Fruit fly (Drosophila melanogaster) whole organism, embryonic: Measurements from ENCODE around the gene na.
A peak's percentile ranks its signal among the peaks of the same experiment; 100 is the strongest.

Experiments
- Adf1 ChIP-seq: fragments of 200-800 bp; sonication (Bioruptor generic); IDR thresholded peaks from 2 replicates; pipeline ENCODE4 v1.3.6; 2022; ENCODE audit warnings: missing biosample characterization, missing genetic modification characterization
- CG12071 ChIP-seq: fragments of 200-800 bp; sonication (Bioruptor generic); optimal IDR thresholded peaks from 3 replicates; lab custom pipeline; 2018; ENCODE audit warnings: missing biosample characterization, mild to moderate bottlenecking, missing genetic modification characterization
- CG12155 ChIP-seq: fragments of 200-800 bp; sonication (Bioruptor generic); optimal IDR thresholded peaks from 3 replicates; lab custom pipeline; 2016; ENCODE audit warnings: missing biosample characterization, missing genetic modification characterization
- CG13775 ChIP-seq: fragments of 200-800 bp; sonication (Bioruptor generic); optimal IDR thresholded peaks from 3 replicates; lab custom pipeline; 2017; ENCODE audit warnings: missing biosample characterization, mild to moderate bottlenecking, missing genetic modification characterization
- CG14667 ChIP-seq: fragments of 200-800 bp; sonication (Bioruptor generic); IDR thresholded peaks from 2 replicates; pipeline ENCODE4 v1.3.6; 2022; ENCODE audit warnings: missing biosample characterization, missing genetic modification characterization
- CG14860 ChIP-seq: fragments of 200-800 bp; sonication (Bioruptor generic); IDR thresholded peaks from 3 replicates; pipeline ENCODE4 v1.3.6; 2022; ENCODE audit warnings: missing biosample characterization, missing genetic modification characterization; ENCODE audit not compliant: partially characterized antibody
- CG15479 ChIP-seq: fragments of 200-800 bp; sonication (Bioruptor generic); optimal IDR thresholded peaks from 3 replicates; lab custom pipeline; 2019; ENCODE audit warnings: missing biosample characterization, mild to moderate bottlenecking, missing genetic modification characterization, moderate library complexity
- CG16779 ChIP-seq: fragments of 200-800 bp; sonication (Bioruptor generic); IDR thresholded peaks from 2 replicates; pipeline ENCODE4 v1.3.6; 2022; ENCODE audit warnings: missing biosample characterization, missing genetic modification characterization
- CG17361 ChIP-seq: fragments of 200-800 bp; sonication (Bioruptor generic); IDR thresholded peaks from 3 replicates; pipeline ENCODE4 v1.3.6; 2022; ENCODE audit warnings: missing biosample characterization, missing genetic modification characterization
- CG17385 ChIP-seq: fragments of 200-800 bp; sonication (Bioruptor generic); optimal IDR thresholded peaks from 3 replicates; lab custom pipeline; 2018; ENCODE audit warnings: missing biosample characterization, mild to moderate bottlenecking, missing genetic modification characterization
- CG4404 ChIP-seq: fragments of 200-800 bp; sonication (Bioruptor generic); IDR thresholded peaks from 2 replicates; pipeline ENCODE4 v1.3.6; 2022; ENCODE audit warnings: missing biosample characterization, missing genetic modification characterization
- CG4617 ChIP-seq: fragments of 200-800 bp; sonication (Bioruptor generic); optimal IDR thresholded peaks from 3 replicates; lab custom pipeline; 2016; ENCODE audit warnings: missing biosample characterization, missing genetic modification characterization, borderline replicate concordance
- CG4820 ChIP-seq: fragments of 200-800 bp; sonication (Bioruptor generic); optimal IDR thresholded peaks from 3 replicates; lab custom pipeline; 2016; ENCODE audit warnings: missing biosample characterization, missing genetic modification characterization
- CG6175 ChIP-seq: fragments of 200-800 bp; sonication (Bioruptor generic); IDR thresholded peaks from 3 replicates; pipeline ENCODE4 v1.3.6; 2022; ENCODE audit warnings: missing biosample characterization, missing genetic modification characterization
- CG6654 ChIP-seq: fragments of 200-800 bp; sonication (Bioruptor generic); optimal IDR thresholded peaks from 2 replicates; lab custom pipeline; 2017; ENCODE audit warnings: missing biosample characterization, mild to moderate bottlenecking, missing genetic modification characterization
- CG6765 ChIP-seq: fragments of 200-800 bp; sonication (Bioruptor generic); optimal IDR thresholded peaks from 3 replicates; lab custom pipeline; 2017; ENCODE audit warnings: missing biosample characterization, mild to moderate bottlenecking, missing genetic modification characterization
- CG9817 ChIP-seq: fragments of 200-800 bp; sonication (Bioruptor generic); optimal IDR thresholded peaks from 2 replicates; lab custom pipeline; 2018; ENCODE audit warnings: missing biosample characterization, mild to moderate bottlenecking, missing genetic modification characterization, moderate library complexity
- CG9932 ChIP-seq: fragments of 200-800 bp; sonication (Bioruptor generic); IDR thresholded peaks from 2 replicates; pipeline ENCODE4 v1.3.6; 2022; ENCODE audit warnings: missing biosample characterization, missing genetic modification characterization
- CHES-1-like ChIP-seq: fragments of 200-800 bp; sonication (Bioruptor generic); optimal IDR thresholded peaks from 2 replicates; lab custom pipeline; 2016; ENCODE audit warnings: missing biosample characterization, missing genetic modification characterization
- Drgx ChIP-seq: fragments of 200-800 bp; sonication (Bioruptor generic); IDR thresholded peaks from 2 replicates; pipeline ENCODE4 v1.3.6; 2022; ENCODE audit warnings: missing biosample characterization, missing genetic modification characterization
- Elba2 ChIP-seq: fragments of 200-800 bp; sonication (Bioruptor generic); optimal IDR thresholded peaks from 3 replicates; lab custom pipeline; 2016; ENCODE audit warnings: missing biosample characterization, missing genetic modification characterization
- Ets65A ChIP-seq: fragments of 200-800 bp; sonication (Bioruptor generic); peaks from one replicate; lab custom pipeline; 2016; ENCODE audit warnings: missing biosample characterization, missing genetic modification characterization
- Ets97D ChIP-seq: fragments of 200-800 bp; sonication (Bioruptor generic); optimal IDR thresholded peaks from 3 replicates; lab custom pipeline; 2016; ENCODE audit warnings: missing biosample characterization, missing genetic modification characterization
- Hey ChIP-seq: fragments of 200-800 bp; sonication (Bioruptor generic); optimal IDR thresholded peaks from 3 replicates; lab custom pipeline; 2018; ENCODE audit warnings: missing biosample characterization, mild to moderate bottlenecking, missing genetic modification characterization
- Hr78 ChIP-seq, 2 experiments: fragments of 200-800 bp in 1 of 2; fragments of >200 bp in 1 of 2; sonication (Bioruptor generic) in 1 of 2; optimal IDR thresholded peaks; 2 replicates each; lab custom pipeline; 2017 to 2019; ENCODE audit warnings: missing biosample characterization in 2 of 2, missing genetic modification characterization in 2 of 2, mild to moderate bottlenecking in 1 of 2, moderate library complexity in 1 of 2
- Hsf ChIP-seq: fragments of 200-800 bp; sonication (Bioruptor generic); optimal IDR thresholded peaks from 3 replicates; lab custom pipeline; 2016; ENCODE audit warnings: missing biosample characterization, missing genetic modification characterization
- Jarid2 ChIP-seq: fragments of 200-800 bp; sonication (Bioruptor generic); optimal IDR thresholded peaks from 3 replicates; lab custom pipeline; 2017; ENCODE audit warnings: mild to moderate bottlenecking, missing biosample characterization, missing genetic modification reagents, missing genetic modification characterization
- Oaz ChIP-seq: fragments of 200-800 bp; sonication (Bioruptor generic); IDR thresholded peaks from 2 replicates; pipeline ENCODE4 v1.3.6; 2022; ENCODE audit warnings: missing biosample characterization, missing genetic modification characterization
- Oli ChIP-seq: fragments of 200-800 bp; sonication (Bioruptor generic); optimal IDR thresholded peaks from 2 replicates; lab custom pipeline; 2018; ENCODE audit warnings: missing biosample characterization, mild to moderate bottlenecking, missing genetic modification characterization, moderate library complexity
- Opbp ChIP-seq: fragments of 200-800 bp; sonication (Bioruptor generic); IDR thresholded peaks from 3 replicates; pipeline ENCODE4 v1.3.6; 2022; ENCODE audit warnings: missing biosample characterization, missing genetic modification characterization; ENCODE audit not compliant: partially characterized antibody
- Optix ChIP-seq: fragments of 200-800 bp; sonication (Bioruptor generic); IDR thresholded peaks from 3 replicates; pipeline ENCODE4 v1.3.6; 2022; ENCODE audit warnings: missing biosample characterization, missing genetic modification characterization
- Rx ChIP-seq: fragments of 200-800 bp; sonication (Bioruptor generic); IDR thresholded peaks from 2 replicates; pipeline ENCODE4 v1.3.6; 2022; ENCODE audit warnings: missing biosample characterization, missing genetic modification characterization
- Trl ChIP-seq, 3 experiments: fragments of >200 bp in 2 of 3; fragments of 200-800 bp in 1 of 3; sonication (Bioruptor generic) in 1 of 3; optimal IDR thresholded peaks; 2 replicates in 1 of 3; 3 replicates in 2 of 3; lab custom pipeline; 2016 to 2017; ENCODE audit warnings: missing biosample characterization in 1 of 3, missing genetic modification characterization in 1 of 3
- ac ChIP-seq: fragments of 200-800 bp; sonication (Bioruptor generic); optimal IDR thresholded peaks from 3 replicates; lab custom pipeline; 2017; ENCODE audit warnings: missing biosample characterization, mild to moderate bottlenecking, missing genetic modification characterization
- ara ChIP-seq: fragments of 200-800 bp; sonication (Bioruptor generic); IDR thresholded peaks from 2 replicates; pipeline ENCODE4 v1.3.6; 2022; ENCODE audit warnings: missing biosample characterization, missing genetic modification characterization
- cad ChIP-seq: fragments of >200 bp; optimal IDR thresholded peaks from 2 replicates; lab custom pipeline; 2017; ENCODE audit warnings: missing biosample characterization, missing genetic modification characterization
- crp ChIP-seq, 2 experiments: fragments of 200-800 bp; sonication (Bioruptor generic); optimal IDR thresholded peaks; 2 replicates in 1 of 2; 3 replicates in 1 of 2; lab custom pipeline; 2017; ENCODE audit warnings: missing biosample characterization in 2 of 2, missing genetic modification characterization in 2 of 2, mild to moderate bottlenecking in 1 of 2, moderate library complexity in 1 of 2
- en ChIP-seq: fragments of 200-800 bp; sonication (Bioruptor generic); optimal IDR thresholded peaks from 2 replicates; lab custom pipeline; 2016; ENCODE audit warnings: missing biosample characterization, missing genetic modification characterization
- gcm2 ChIP-seq: fragments of 200-800 bp; sonication (Bioruptor generic); optimal IDR thresholded peaks from 2 replicates; lab custom pipeline; 2016; ENCODE audit warnings: missing biosample characterization, missing genetic modification characterization
- gt ChIP-seq: fragments of 200-800 bp; sonication (Bioruptor generic); IDR thresholded peaks from 2 replicates; pipeline ENCODE4 v1.3.6; 2022; ENCODE audit warnings: missing biosample characterization, missing genetic modification characterization
- ham ChIP-seq: fragments of 200-800 bp; sonication (Bioruptor generic); IDR thresholded peaks from 2 replicates; pipeline ENCODE4 v1.3.6; 2022; ENCODE audit warnings: missing biosample characterization, missing genetic modification characterization
- hb ChIP-seq: fragments of 200-800 bp; sonication (Bioruptor generic); IDR thresholded peaks from 3 replicates; pipeline ENCODE4 v1.3.6; 2022; ENCODE audit warnings: missing biosample characterization, missing genetic modification characterization; ENCODE audit not compliant: partially characterized antibody
- ind ChIP-seq: fragments of 200-800 bp; sonication (Bioruptor generic); optimal IDR thresholded peaks from 3 replicates; lab custom pipeline; 2016; ENCODE audit warnings: missing biosample characterization, missing genetic modification characterization
- inv ChIP-seq: fragments of 200-800 bp; sonication (Bioruptor generic); IDR thresholded peaks from 2 replicates; pipeline ENCODE4 v1.3.6; 2022; ENCODE audit warnings: missing biosample characterization, missing genetic modification characterization; ENCODE audit not compliant: partially characterized antibody
- mld ChIP-seq: fragments of 200-800 bp; sonication (Bioruptor generic); IDR thresholded peaks from 3 replicates; pipeline ENCODE4 v1.3.6; 2022; ENCODE audit warnings: missing biosample characterization, missing genetic modification characterization; ENCODE audit not compliant: partially characterized antibody
- sug ChIP-seq: fragments of 200-800 bp; optimal IDR thresholded peaks from 2 replicates; lab custom pipeline; 2019; ENCODE audit warnings: missing biosample characterization, mild to moderate bottlenecking, missing genetic modification characterization, moderate library complexity
- tgo ChIP-seq: fragments of 200-800 bp; sonication (Bioruptor generic); IDR thresholded peaks from 3 replicates; pipeline ENCODE4 v1.3.6; 2022; ENCODE audit warnings: missing biosample characterization, missing genetic modification characterization
- unc-4 ChIP-seq: fragments of 200-800 bp; sonication (Bioruptor generic); IDR thresholded peaks from 2 replicates; pipeline ENCODE4 v1.3.6; 2022; ENCODE audit warnings: missing biosample characterization, missing genetic modification characterization; ENCODE audit not compliant: partially characterized antibody
- zfh1 ChIP-seq: fragments of 200-800 bp; sonication (Bioruptor generic); IDR thresholded peaks from 3 replicates; pipeline ENCODE4 v1.3.6; 2022; ENCODE audit warnings: missing biosample characterization, missing genetic modification characterization

na gene

dm6 chrX:14242941-14243736, 23.0 kb upstream of the na start, which contains the start of gene CG32599 (continued):
- TF ChIP-seq sug (no peak), en (GFP tag; lab: Kevin White, UChicago) (no peak), Oaz (no peak), Optix (GFP tag; lab: Robert Waterston, UW) (no peak), CHES-1-like (GFP tag; lab: Kevin White, UChicago) (no peak), ind (GFP tag; lab: Kevin White, UChicago) (peak; percentile 22), CG17385 (GFP tag; lab: Kevin White, UChicago) (peak; percentile 39), unc-4 (GFP tag; lab: Robert Waterston, UW) (peak; percentile 63), hb (GFP tag; lab: Robert Waterston, UW) (no peak), CG4820 (peak; percentile 5), CG14860 (GFP tag; lab: Robert Waterston, UW) (peak; percentile 59; the same call in 2 of the 3 replicates), Opbp (GFP tag; lab: Robert Waterston, UW) (peak; percentile 41; the same call in 1 of the 3 replicates), CG12155 (GFP tag; lab: Kevin White, UChicago) (no peak), Jarid2 (GFP tag; lab: Kevin White, UChicago) (no peak), CG9932 (no peak), Trl (optimal IDR thresholded peaks at IDR 0.05; lab: Kevin White, UChicago) (no peak), Trl (GFP tag; optimal IDR thresholded peaks at IDR 0.05; lab: Kevin White, UChicago) (no peak), zfh1 (GFP tag; lab: Robert Waterston, UW) (peak; percentile 70; the same call in 2 of the 3 replicates), gcm2 (GFP tag; lab: Kevin White, UChicago) (no peak), CG12071 (GFP tag; lab: Kevin White, UChicago) (no peak), CG14667 (GFP tag; lab: Robert Waterston, UW) (no peak), CG4404 (GFP tag; lab: Robert Waterston, UW) (no peak), gt (GFP tag; lab: Robert Waterston, UW) (no peak), Ets97D (GFP tag; lab: Kevin White, UChicago) (no peak), CG17361 (GFP tag; lab: Robert Waterston, UW) (peak; percentile 41; the same call in 1 of the 3 replicates), CG6175 (GFP tag; lab: Robert Waterston, UW) (no peak), CG9817 (peak; percentile 4), Adf1 (GFP tag; lab: Robert Waterston, UW) (no peak), Hr78 (GFP tag; optimal IDR thresholded peaks at IDR 0.05; lab: Kevin White, UChicago) (no peak), ara (GFP tag; lab: Robert Waterston, UW) (peak; percentile 58; the same call in 1 of the 2 replicates), Drgx (GFP tag; lab: Robert Waterston, UW) (no peak), CG4617 (GFP tag; lab: Kevin White, UChicago) (no peak), crp (GFP tag; optimal IDR thresholded peaks at IDR 0.05; lab: Kevin White, UChicago) (no peak), CG16779 (no peak), tgo (GFP tag; lab: Robert Waterston, UW) (peak; percentile 51), inv (GFP tag; lab: Robert Waterston, UW) (peak; percentile 46), CG13775 (GFP tag; lab: Kevin White, UChicago) (peak; percentile 25), CG6654 (GFP tag; lab: Kevin White, UChicago) (no peak), Hey (tag; lab: Kevin White, UChicago) (no peak), CG6765 (GFP tag; lab: Kevin White, UChicago) (no peak), Elba2 (GFP tag; lab: Kevin White, UChicago) (no peak), Rx (no peak), cad (no peak), ham (no peak), CG15479 (no peak), Ets65A (GFP tag; lab: Kevin White, UChicago) (no peak), ac (GFP tag; lab: Kevin White, UChicago) (no peak), Oli (tag; lab: Kevin White, UChicago) (peak; percentile 11), Hsf (GFP tag; lab: Kevin White, UChicago) (no peak), mld (GFP tag; lab: Robert Waterston, UW) (peak; percentile 50; the same call in 1 of the 3 replicates)
